Fruit fly (Drosophila melanogaster) Kc167 (cell line): Measurements from ENCODE around the gene CG3706.

Experiments used
- h ChIP-seq: fragments of >200 bp; optimal IDR thresholded peaks from 3 replicates; lab custom pipeline; 2018; ENCODE audit warnings: missing external identifiers
- psq ChIP-seq: fragments of >200 bp; optimal IDR thresholded peaks from 2 replicates; lab custom pipeline; 2017; ENCODE audit warnings: missing external identifiers

- no peak for TF ChIP-seq h (lab: Kevin White, UChicago)
- no peak for TF ChIP-seq psq
These were observed 3.0 kb upstream of the CG3706 start, which contains the start of gene TRAM for dm6 chrX:935049-935900.
